Worm (Caenorhabditis elegans): ENCODE results near the gene srx-19.

Gene srx-19

DNA sequence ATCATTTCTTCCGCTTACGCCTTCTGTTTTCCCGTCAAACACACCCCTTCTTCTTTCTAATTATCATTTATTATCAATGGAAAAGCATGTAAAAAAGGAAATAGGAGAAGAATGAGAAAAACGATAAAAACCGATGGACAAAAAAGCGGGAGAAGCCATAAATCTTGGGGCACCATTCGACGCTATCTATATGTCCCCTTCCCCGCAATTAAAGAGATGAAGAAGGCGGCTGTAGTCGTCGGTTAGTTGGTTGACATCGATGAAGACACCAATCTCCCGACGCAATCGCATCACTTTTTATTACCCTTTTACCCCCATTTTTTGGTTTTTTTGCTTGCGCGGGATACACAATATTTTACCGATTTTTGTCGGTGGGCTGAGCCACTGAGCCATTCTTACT, 39.4 kb upstream of the srx-19 start:
- TF ChIP-seq elt-1 (tag; optimal IDR thresholded peaks at IDR 0.05; ENCODE audit: borderline replicate concordance, insufficient read depth): peak; percentile 46
- no peak for TF ChIP-seq ham-2 (GFP tag; optimal IDR thresholded peaks at IDR 0.05)
- no peak for TF ChIP-seq lsy-2 (tag; optimal IDR thresholded peaks at IDR 0.05)

ce11 chrIV:6834705-6835104, 38.4 kb upstream of the srx-19 start:
- no peak for TF ChIP-seq elt-1 (tag; optimal IDR thresholded peaks at IDR 0.05; ENCODE audit: borderline replicate concordance, insufficient read depth)
- no peak for TF ChIP-seq sem-2 (GFP tag; optimal IDR thresholded peaks at IDR 0.05)
- TF ChIP-seq mls-2 (tag; optimal IDR thresholded peaks at IDR 0.05): no peak
- no peak for TF ChIP-seq elt-3 (tag; optimal IDR thresholded peaks at IDR 0.05)
- no peak for TF ChIP-seq sptf-1 (tag; optimal IDR thresholded peaks at IDR 0.05)
- no peak for TF ChIP-seq pha-4 (tag; optimal IDR thresholded peaks at IDR 0.05)
- no peak for TF ChIP-seq zip-8 (tag; optimal IDR thresholded peaks at IDR 0.05)
- TF ChIP-seq ceh-43 (GFP tag; optimal IDR thresholded peaks at IDR 0.05): no peak
- TF ChIP-seq unc-120 (tag; optimal IDR thresholded peaks at IDR 0.05; ENCODE audit: poor library complexity, severe bottlenecking): no peak
- no peak for TF ChIP-seq cnd-1 (tag; optimal IDR thresholded peaks at IDR 0.05)
- no peak for TF ChIP-seq mep-1 (tag; optimal IDR thresholded peaks at IDR 0.05)
- no peak for TF ChIP-seq unc-62 (GFP tag; optimal IDR thresholded peaks at IDR 0.05)
- no peak for TF ChIP-seq nhr-2 (tag; optimal IDR thresholded peaks at IDR 0.05)
- TF ChIP-seq hlh-1 (tag; optimal IDR thresholded peaks at IDR 0.05): no peak
- no peak for TF ChIP-seq M03D4.4 (tag; optimal IDR thresholded peaks at IDR 0.05)

- no peak for TF ChIP-seq unc-120 (tag; optimal IDR thresholded peaks at IDR 0.05; ENCODE audit: poor library complexity, severe bottlenecking)
- TF ChIP-seq M03D4.4 (tag; optimal IDR thresholded peaks at IDR 0.05): no peak
- TF ChIP-seq lin-32 (GFP tag; optimal IDR thresholded peaks at IDR 0.05): no peak
- TF ChIP-seq tbx-8 (GFP tag; optimal IDR thresholded peaks at IDR 0.05): no peak
- no peak for TF ChIP-seq pha-4 (tag; optimal IDR thresholded peaks at IDR 0.05)
- TF ChIP-seq drap-1 (GFP tag; optimal IDR thresholded peaks at IDR 0.05): no peak
- TF ChIP-seq nhr-12 (tag; optimal IDR thresholded peaks at IDR 0.05): no peak
- no peak for TF ChIP-seq flh-1 (GFP tag; optimal IDR thresholded peaks at IDR 0.05)
- no peak for TF ChIP-seq elt-1 (tag; optimal IDR thresholded peaks at IDR 0.05; ENCODE audit: borderline replicate concordance, insufficient read depth)
- no peak for TF ChIP-seq nhr-76 (tag; optimal IDR thresholded peaks at IDR 0.05)
- TF ChIP-seq ztf-11 (tag; optimal IDR thresholded peaks at IDR 0.05): no peak
- no peak for TF ChIP-seq nhr-2 (tag; optimal IDR thresholded peaks at IDR 0.05)
Measured at ce11 chrIV:6836769-6837168, 36.3 kb upstream of the srx-19 start.

- TF ChIP-seq nhr-237 (tag; optimal IDR thresholded peaks at IDR 0.05): peak; percentile 55
- peak; percentile 76 for TF ChIP-seq ces-1 (GFP tag; optimal IDR thresholded peaks at IDR 0.05)
- peak; percentile 22 for TF ChIP-seq hlh-1 (tag; optimal IDR thresholded peaks at IDR 0.05)
- TF ChIP-seq elt-3 (tag; optimal IDR thresholded peaks at IDR 0.05): no peak
- TF ChIP-seq unc-62 (GFP tag; optimal IDR thresholded peaks at IDR 0.05): peak; percentile 77
- no peak for TF ChIP-seq ceh-83 (GFP tag; optimal IDR thresholded peaks at IDR 0.05)
- TF ChIP-seq pha-4 (tag; optimal IDR thresholded peaks at IDR 0.05): no peak
- peak; percentile 89 for TF ChIP-seq unc-120 (tag; optimal IDR thresholded peaks at IDR 0.05; ENCODE audit: poor library complexity, severe bottlenecking)
- TF ChIP-seq mep-1 (tag; optimal IDR thresholded peaks at IDR 0.05): peak; percentile 24
Measured at ce11 chrIV:6839091-6839522, 34.0 kb upstream of the srx-19 start.

DNA sequence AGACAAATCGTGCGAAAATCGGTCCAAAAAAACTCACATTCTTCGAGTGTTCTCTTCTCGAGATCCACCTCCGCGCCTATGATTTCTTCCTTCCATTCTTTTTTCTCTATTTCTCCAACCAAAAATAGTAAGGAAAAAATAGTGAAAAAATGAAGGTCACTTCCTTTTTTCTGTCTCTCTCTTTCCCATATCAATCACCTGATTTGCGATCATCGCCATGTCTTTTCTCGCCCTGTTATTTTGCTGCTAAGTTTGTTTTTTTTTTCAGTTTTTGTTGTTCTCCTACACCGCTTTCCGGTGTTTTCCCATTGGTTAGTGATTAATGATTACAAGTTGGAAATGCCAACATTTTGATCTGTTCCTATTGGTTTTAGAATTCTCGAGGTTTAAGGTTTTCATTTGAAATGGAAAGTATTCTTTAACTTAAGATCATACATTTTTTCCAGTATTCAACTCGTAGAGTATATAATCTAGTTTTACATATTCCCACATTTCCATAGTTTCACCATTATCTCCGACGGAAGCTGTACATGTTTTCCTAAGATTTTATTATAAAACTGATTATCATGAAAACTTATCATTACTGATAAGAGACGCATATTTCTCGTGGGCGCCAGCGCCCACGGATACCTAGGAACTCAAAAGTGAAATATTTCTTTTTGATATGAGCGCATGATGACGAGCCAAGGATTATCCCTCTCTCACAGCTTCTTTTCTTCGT, 31.3 kb upstream of the srx-19 start:
- no peak for TF ChIP-seq ces-1 (GFP tag; optimal IDR thresholded peaks at IDR 0.05)
- no peak for TF ChIP-seq hlh-1 (tag; optimal IDR thresholded peaks at IDR 0.05)
- TF ChIP-seq pha-4 (tag; optimal IDR thresholded peaks at IDR 0.05): no peak
- TF ChIP-seq snpc-4 (tag; optimal IDR thresholded peaks at IDR 0.05): no peak
- TF ChIP-seq elt-1 (tag; optimal IDR thresholded peaks at IDR 0.05; ENCODE audit: borderline replicate concordance, insufficient read depth): no peak
- no peak for TF ChIP-seq ztf-11 (tag; optimal IDR thresholded peaks at IDR 0.05)
- no peak for TF ChIP-seq nhr-2 (tag; optimal IDR thresholded peaks at IDR 0.05)
- no peak for TF ChIP-seq bed-3 (GFP tag; optimal IDR thresholded peaks at IDR 0.05)
- TF ChIP-seq cnd-1 (tag; optimal IDR thresholded peaks at IDR 0.05): no peak
- TF ChIP-seq lin-13 (tag; optimal IDR thresholded peaks at IDR 0.05): no peak
- TF ChIP-seq lsy-2 (tag; optimal IDR thresholded peaks at IDR 0.05): no peak
- no peak for TF ChIP-seq nhr-237 (tag; optimal IDR thresholded peaks at IDR 0.05)
- no peak for TF ChIP-seq sptf-1 (tag; optimal IDR thresholded peaks at IDR 0.05)
- no peak for TF ChIP-seq unc-39 (tag; optimal IDR thresholded peaks at IDR 0.05)
- TF ChIP-seq unc-120 (tag; optimal IDR thresholded peaks at IDR 0.05; ENCODE audit: poor library complexity, severe bottlenecking): no peak
- no peak for TF ChIP-seq flh-1 (GFP tag; optimal IDR thresholded peaks at IDR 0.05)
- no peak for TF ChIP-seq zip-8 (tag; optimal IDR thresholded peaks at IDR 0.05)
- no peak for TF ChIP-seq tbx-8 (GFP tag; optimal IDR thresholded peaks at IDR 0.05)

Data from whole organism, mixed stage, embryonic.